Fruit fly (Drosophila melanogaster) whole organism, pupa: ENCODE data around the gene kay.

Experiments used
- CG8159 ChIP-seq: fragments of 200-800 bp; sonication (Bioruptor generic); optimal IDR thresholded peaks from 3 replicates; lab custom pipeline; 2018; ENCODE audit warnings: missing biosample characterization, mild to moderate bottlenecking, missing genetic modification characterization, moderate library complexity
- CG8301 ChIP-seq: fragments of 200-800 bp; sonication (Bioruptor generic); optimal IDR thresholded peaks from 2 replicates; lab custom pipeline; 2018; ENCODE audit warnings: missing biosample characterization, mild to moderate bottlenecking, missing genetic modification characterization
- D1 ChIP-seq: fragments of 200-800 bp; sonication (Bioruptor generic); optimal IDR thresholded peaks from 2 replicates; lab custom pipeline; 2018; ENCODE audit warnings: missing biosample characterization, mild to moderate bottlenecking, missing genetic modification characterization, moderate library complexity
- EcR ChIP-seq: fragments of 200-800 bp; sonication (Bioruptor generic); optimal IDR thresholded peaks from 3 replicates; lab custom pipeline; 2019; ENCODE audit warnings: missing biosample characterization, missing genetic modification characterization, mild to moderate bottlenecking, moderate library complexity, missing genetic modification reagents
- gl ChIP-seq: fragments of 200-800 bp; sonication (Bioruptor generic); optimal IDR thresholded peaks from 2 replicates; lab custom pipeline; 2018; ENCODE audit warnings: missing biosample characterization, mild to moderate bottlenecking, missing genetic modification characterization
- rn ChIP-seq: fragments of 200-800 bp; sonication (Bioruptor generic); IDR thresholded peaks from 2 replicates; pipeline ENCODE4 v1.3.6; 2022; ENCODE audit warnings: missing biosample characterization, missing genetic modification characterization

DNA sequence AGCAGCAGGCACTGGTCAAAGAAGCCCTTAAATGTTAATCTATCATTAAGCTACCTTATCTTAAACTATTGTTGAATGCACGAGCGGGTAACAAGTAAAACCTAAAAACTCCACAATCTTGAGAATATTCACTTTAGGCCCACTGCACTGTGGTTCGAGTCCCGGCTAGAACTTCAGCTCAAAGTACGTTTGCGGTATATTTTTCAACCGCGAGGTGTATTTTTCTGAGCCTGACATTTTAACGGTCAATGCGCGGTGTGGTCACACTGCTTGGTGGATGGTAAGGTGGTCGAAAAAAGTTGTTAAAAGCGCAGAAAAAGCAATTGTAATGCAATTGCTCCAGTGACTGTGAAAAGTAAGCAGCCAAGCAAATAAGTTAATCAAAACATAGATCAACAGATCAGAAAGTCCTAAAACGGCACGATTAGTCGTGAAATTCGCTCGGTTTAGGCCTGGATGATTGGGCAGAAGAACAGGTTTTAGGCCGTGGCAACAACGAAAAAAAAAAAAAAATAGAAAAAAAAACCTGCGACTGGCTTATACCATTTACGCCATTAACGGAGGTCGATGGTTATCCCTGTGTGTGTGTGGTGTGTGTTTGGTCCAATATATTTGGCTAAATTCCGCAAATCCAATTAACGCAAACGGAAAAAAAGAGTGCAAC is 40.1 kb upstream of the kay start, which contains the start of gene Kul:
- peak; percentile 40 for TF ChIP-seq CG8159 (tag; lab: Kevin White, UChicago)
- TF ChIP-seq gl (tag; lab: Kevin White, UChicago): peak; percentile 67
- peak; percentile 50 for TF ChIP-seq CG8301 (tag; lab: Kevin White, UChicago)
- TF ChIP-seq D1 (tag; lab: Kevin White, UChicago): no peak
- TF ChIP-seq rn: peak; percentile 19; the same call in 1 of the 2 replicates
- TF ChIP-seq EcR: no peak
